Fruit fly (Drosophila melanogaster) whole organism, prepupa: ENCODE measurements around the gene PGRP-LD.

Experiments
- Blimp-1 ChIP-seq: fragments of 200-800 bp; sonication (Bioruptor generic); optimal IDR thresholded peaks from 3 replicates; lab custom pipeline; 2017; ENCODE audit warnings: missing biosample characterization, missing genetic modification characterization, mild to moderate bottlenecking, moderate library complexity, missing genetic modification reagents
- CG10631 ChIP-seq: fragments of 200-800 bp; sonication (Bioruptor generic); optimal IDR thresholded peaks from 2 replicates; lab custom pipeline; 2016; ENCODE audit warnings: missing biosample characterization, missing genetic modification characterization
- CG11294 ChIP-seq: fragments of 200-800 bp; sonication (Bioruptor generic); IDR thresholded peaks from 2 replicates; pipeline ENCODE4 v1.3.6; 2022; ENCODE audit warnings: missing biosample characterization, missing genetic modification characterization
- CG15336 ChIP-seq: fragments of 200-800 bp; sonication (Bioruptor generic); IDR thresholded peaks from 2 replicates; pipeline ENCODE4 v1.3.6; 2022; ENCODE audit warnings: missing biosample characterization, missing genetic modification characterization
- CG1621 ChIP-seq: fragments of 200-800 bp; sonication (Bioruptor generic); optimal IDR thresholded peaks from 3 replicates; lab custom pipeline; 2018; ENCODE audit warnings: missing biosample characterization, mild to moderate bottlenecking, missing genetic modification characterization
- CG16779 ChIP-seq: fragments of 200-800 bp; sonication (Bioruptor generic); optimal IDR thresholded peaks from 3 replicates; lab custom pipeline; 2017; ENCODE audit warnings: missing biosample characterization, mild to moderate bottlenecking, missing genetic modification characterization
- CG3032 ChIP-seq: fragments of 200-800 bp; optimal IDR thresholded peaks from 2 replicates; lab custom pipeline; 2019; ENCODE audit warnings: missing biosample characterization, mild to moderate bottlenecking, missing genetic modification characterization, moderate library complexity
- CG32006 ChIP-seq: fragments of 200-800 bp; sonication (Bioruptor generic); optimal IDR thresholded peaks from 3 replicates; lab custom pipeline; 2017; ENCODE audit warnings: missing biosample characterization, mild to moderate bottlenecking, missing genetic modification characterization
- CG34406 ChIP-seq: fragments of 200-800 bp; sonication (Bioruptor generic); optimal IDR thresholded peaks from 3 replicates; lab custom pipeline; 2016; ENCODE audit warnings: missing biosample characterization, missing genetic modification characterization
- CG6163 ChIP-seq: fragments of 200-800 bp; sonication (Bioruptor generic); IDR thresholded peaks from 3 replicates; pipeline ENCODE4 v1.3.6; 2022; ENCODE audit warnings: missing biosample characterization, missing genetic modification characterization
- CG6276 ChIP-seq: fragments of 200-800 bp; sonication (Bioruptor generic); optimal IDR thresholded peaks from 2 replicates; lab custom pipeline; 2017; ENCODE audit warnings: missing biosample characterization, mild to moderate bottlenecking, missing genetic modification characterization
- CG6792 ChIP-seq: fragments of 200-800 bp; sonication (Bioruptor generic); optimal IDR thresholded peaks from 3 replicates; lab custom pipeline; 2016; ENCODE audit warnings: missing biosample characterization, missing genetic modification characterization
- CG6854 ChIP-seq: fragments of 200-800 bp; sonication (Bioruptor generic); optimal IDR thresholded peaks from 2 replicates; lab custom pipeline; 2017; ENCODE audit warnings: missing biosample characterization, mild to moderate bottlenecking, missing genetic modification characterization
- CG8119 ChIP-seq: fragments of 200-800 bp; sonication (Bioruptor generic); IDR thresholded peaks from 3 replicates; pipeline ENCODE4 v1.3.6; 2022; ENCODE audit warnings: missing biosample characterization, missing genetic modification characterization
- CG9139 ChIP-seq: fragments of 200-800 bp; sonication (Bioruptor generic); optimal IDR thresholded peaks from 3 replicates; lab custom pipeline; 2017; ENCODE audit warnings: missing biosample characterization, mild to moderate bottlenecking, missing genetic modification characterization
- Eip78C ChIP-seq: fragments of 200-800 bp; sonication (Bioruptor generic); peaks from one replicate; lab custom pipeline; 2016; ENCODE audit warnings: missing biosample characterization, missing genetic modification characterization
- Ets96B ChIP-seq: fragments of 200-800 bp; optimal IDR thresholded peaks from 2 replicates; lab custom pipeline; 2019; ENCODE audit warnings: missing biosample characterization, mild to moderate bottlenecking, missing genetic modification characterization, moderate library complexity
- Hr38 ChIP-seq: sonication (Bioruptor generic); optimal IDR thresholded peaks from 2 replicates; lab custom pipeline; 2016; ENCODE audit warnings: missing biosample characterization, missing genetic modification characterization
- Hr39 ChIP-seq: fragments of 200-800 bp; sonication (Bioruptor generic); optimal IDR thresholded peaks from 2 replicates; lab custom pipeline; 2016; ENCODE audit warnings: missing biosample characterization, missing genetic modification characterization
- Hr4 ChIP-seq: fragments of 200-800 bp; sonication (Bioruptor generic); optimal IDR thresholded peaks from 3 replicates; lab custom pipeline; 2016; ENCODE audit warnings: missing biosample characterization, missing genetic modification characterization
- Lpt ChIP-seq: fragments of 200-800 bp; sonication (Bioruptor generic); optimal IDR thresholded peaks from 3 replicates; lab custom pipeline; 2016; ENCODE audit warnings: missing biosample characterization, missing genetic modification characterization
- Sox102F ChIP-seq: fragments of 200-800 bp; sonication (Bioruptor generic); optimal IDR thresholded peaks from 2 replicates; lab custom pipeline; 2016; ENCODE audit warnings: missing biosample characterization, mild to moderate bottlenecking, missing genetic modification characterization
- Sox14 ChIP-seq: fragments of 200-800 bp; sonication (Bioruptor generic); optimal IDR thresholded peaks from 3 replicates; lab custom pipeline; 2016; ENCODE audit warnings: missing biosample characterization, missing genetic modification characterization
- Sox15 ChIP-seq: fragments of 200-800 bp; sonication (Bioruptor generic); optimal IDR thresholded peaks from 3 replicates; lab custom pipeline; 2016; ENCODE audit warnings: missing biosample characterization, missing genetic modification characterization
- acj6 ChIP-seq: fragments of 200-800 bp; sonication (Bioruptor generic); optimal IDR thresholded peaks from 3 replicates; lab custom pipeline; 2016; ENCODE audit warnings: missing biosample characterization, missing genetic modification characterization
- cyc ChIP-seq: fragments of 200-800 bp; sonication (Bioruptor generic); optimal IDR thresholded peaks from 3 replicates; lab custom pipeline; 2016; ENCODE audit warnings: missing biosample characterization, missing genetic modification characterization
- dsx ChIP-seq: fragments of 200-800 bp; optimal IDR thresholded peaks from 3 replicates; lab custom pipeline; 2019; ENCODE audit warnings: missing biosample characterization, mild to moderate bottlenecking, missing genetic modification characterization, moderate library complexity; ENCODE audit not compliant: poor library complexity, severe bottlenecking
- esn ChIP-seq: fragments of 200-800 bp; sonication (Bioruptor generic); optimal IDR thresholded peaks from 2 replicates; lab custom pipeline; 2016; ENCODE audit warnings: missing biosample characterization, mild to moderate bottlenecking, missing genetic modification characterization, moderate library complexity
- fd59A ChIP-seq: fragments of 200-800 bp; sonication (Bioruptor generic); optimal IDR thresholded peaks from 2 replicates; lab custom pipeline; 2017; ENCODE audit warnings: missing biosample characterization, mild to moderate bottlenecking, missing genetic modification characterization, missing genetic modification reagents
- fkh ChIP-seq: fragments of 200-800 bp; sonication (Bioruptor generic); optimal IDR thresholded peaks from 3 replicates; lab custom pipeline; 2017; ENCODE audit warnings: missing biosample characterization, mild to moderate bottlenecking, missing genetic modification characterization, moderate library complexity
- ss ChIP-seq, 2 experiments: fragments of 200-800 bp; sonication (Bioruptor generic); optimal IDR thresholded peaks; 2 replicates in 1 of 2; 3 replicates in 1 of 2; lab custom pipeline; 2017 to 2018; ENCODE audit warnings: mild to moderate bottlenecking in 2 of 2, missing biosample characterization in 2 of 2, missing genetic modification characterization in 2 of 2, moderate library complexity in 1 of 2
- svp ChIP-seq: fragments of 200-800 bp; sonication (Bioruptor generic); peaks from one replicate; lab custom pipeline; 2016; ENCODE audit warnings: missing biosample characterization, missing genetic modification characterization
- topi ChIP-seq: fragments of 200-800 bp; sonication (Bioruptor generic); optimal IDR thresholded peaks from 3 replicates; lab custom pipeline; 2016; ENCODE audit warnings: missing biosample characterization, missing genetic modification characterization

The PGRP-LD gene

dm6 chr3L:5753605-5754365, 26.1 kb upstream of the PGRP-LD start (continued):
- TF ChIP-seq Hr38 (GFP tag; lab: Kevin White, UChicago) (no peak), fkh (GFP tag; lab: Kevin White, UChicago) (no peak)

dm6 chr3L:5764922-5765843, 14.7 kb upstream of the PGRP-LD start, which contains the start of gene CG10576:
CG10576 (minus strand) TSS chr3L:5765702.
- TF ChIP-seq Ets96B (no peak), CG34406 (GFP tag; lab: Kevin White, UChicago) (no peak), Hr39 (GFP tag; lab: Kevin White, UChicago) (no peak), CG9139 (GFP tag; lab: Kevin White, UChicago) (no peak), CG16779 (tag; lab: Kevin White, UChicago) (no peak), Hr4 (GFP tag; lab: Kevin White, UChicago) (no peak)

dm6 chr3L:5765844-5766200, 14.0 kb upstream of the PGRP-LD start, which contains the start of gene Txl:
Txl (plus strand) TSS chr3L:5765846.
- TF ChIP-seq Hr39 (GFP tag; lab: Kevin White, UChicago) (no peak), ss (GFP tag; optimal IDR thresholded peaks at IDR 0.05; lab: Kevin White, UChicago) (no peak), CG34406 (GFP tag; lab: Kevin White, UChicago) (no peak), Hr38 (GFP tag; lab: Kevin White, UChicago) (no peak), CG11294 (GFP tag; lab: Robert Waterston, UW) (no peak), CG9139 (GFP tag; lab: Kevin White, UChicago) (no peak), dsx (GFP tag; lab: Kevin White, UChicago) (no peak), CG16779 (tag; lab: Kevin White, UChicago) (no peak), Sox14 (GFP tag; lab: Kevin White, UChicago) (no peak), CG6163 (GFP tag; lab: Robert Waterston, UW) (no peak)

dm6 chr3L:5768532-5769497, 11.0 kb upstream of the PGRP-LD start, which contains the start of the genes Ppat-Dpck and scny:
Ppat-Dpck (minus strand) TSS chr3L:5768794.
scny (plus strand) TSS chr3L:5769002.
- no peak for TF ChIP-seq CG6792
- TF ChIP-seq topi (GFP tag; lab: Kevin White, UChicago): peak; percentile 5
- peak; percentile 61 for TF ChIP-seq svp (GFP tag; lab: Kevin White, UChicago)
- 0 out of 2 replicates have a peak, but pooled peaks have one; percentile 15 for TF ChIP-seq CG15336 (GFP tag; lab: Robert Waterston, UW)
- no peak for TF ChIP-seq fd59A (GFP tag; lab: Kevin White, UChicago)
- TF ChIP-seq Blimp-1 (GFP tag; lab: Kevin White, UChicago): no peak
- no peak for TF ChIP-seq acj6 (GFP tag; lab: Kevin White, UChicago)
- TF ChIP-seq dsx (GFP tag; lab: Kevin White, UChicago): peak; percentile 50
- peak; percentile 31 for TF ChIP-seq CG6854 (GFP tag; lab: Kevin White, UChicago)
- peak; percentile 8 for TF ChIP-seq CG3032 (tag; lab: Kevin White, UChicago)
- peak; percentile 16 for TF ChIP-seq Sox14 (GFP tag; lab: Kevin White, UChicago)
- TF ChIP-seq esn: peak; percentile 43

- no peak for TF ChIP-seq Sox15 (GFP tag; lab: Kevin White, UChicago)
- TF ChIP-seq CG11294 (GFP tag; lab: Robert Waterston, UW): no peak
- peak; percentile 79 for TF ChIP-seq Eip78C (GFP tag; lab: Kevin White, UChicago)
- no peak for TF ChIP-seq Sox14 (GFP tag; lab: Kevin White, UChicago)
- no peak for TF ChIP-seq Hr39 (GFP tag; lab: Kevin White, UChicago)
- peak; percentile 57 for TF ChIP-seq Lpt (GFP tag; lab: Kevin White, UChicago)
- no peak for TF ChIP-seq cyc (GFP tag; lab: Kevin White, UChicago)
- no peak for TF ChIP-seq svp (GFP tag; lab: Kevin White, UChicago)
- no peak for TF ChIP-seq CG10631 (GFP tag; lab: Kevin White, UChicago)
- TF ChIP-seq CG6854 (GFP tag; lab: Kevin White, UChicago): peak; percentile 41
- no peak for TF ChIP-seq Sox102F (GFP tag; lab: Kevin White, UChicago)
- peak; percentile 62 for TF ChIP-seq fd59A (GFP tag; lab: Kevin White, UChicago)
- TF ChIP-seq CG32006 (GFP tag; lab: Kevin White, UChicago): peak; percentile 58
- peak; percentile 52 for TF ChIP-seq CG15336 (GFP tag; lab: Robert Waterston, UW)
- peak; percentile 85 for TF ChIP-seq CG1621 (tag; lab: Kevin White, UChicago)
- no peak for TF ChIP-seq topi (GFP tag; lab: Kevin White, UChicago)
- TF ChIP-seq CG8119 (GFP tag; lab: Robert Waterston, UW): peak; percentile 84
- TF ChIP-seq CG6276: peak; percentile 77
- peak; percentile 41 for TF ChIP-seq CG34406 (GFP tag; lab: Kevin White, UChicago)
- peak; percentile 90 for TF ChIP-seq CG6163 (GFP tag; lab: Robert Waterston, UW)
Observed at dm6 chr3L:5770113-5770798, 9.6 kb upstream of the PGRP-LD start.
